Worm (Caenorhabditis elegans): ENCODE measurements around the gene pqn-48.

pqn-48 gene

ce11 chrII:4011518-4011917 lies 27.2 kb upstream of the pqn-48 start:
- no peak for TF ChIP-seq alr-1 (tag; optimal IDR thresholded peaks at IDR 0.05)
- TF ChIP-seq snpc-4 (tag; optimal IDR thresholded peaks at IDR 0.05): no peak
- no peak for TF ChIP-seq aly-2 (tag; optimal IDR thresholded peaks at IDR 0.05)
- no peak for TF ChIP-seq lin-39 (tag; optimal IDR thresholded peaks at IDR 0.05)
- no peak for TF ChIP-seq unc-62 (GFP tag; optimal IDR thresholded peaks at IDR 0.05)
- no peak for TF ChIP-seq crh-2 (tag; optimal IDR thresholded peaks at IDR 0.05)
- TF ChIP-seq lsy-2 (tag; optimal IDR thresholded peaks at IDR 0.05): no peak
- TF ChIP-seq ztf-1 (GFP tag; conservative IDR thresholded peaks at IDR 0.05): no peak
- no peak for TF ChIP-seq ztf-4 (tag; optimal IDR thresholded peaks at IDR 0.05)
- no peak for TF ChIP-seq gmeb-1 (tag; optimal IDR thresholded peaks at IDR 0.05)
- TF ChIP-seq nhr-23 (tag; optimal IDR thresholded peaks at IDR 0.05): no peak
- no peak for TF ChIP-seq C34F6.9 (tag; optimal IDR thresholded peaks at IDR 0.05)
- no peak for TF ChIP-seq nhr-10 (tag; optimal IDR thresholded peaks at IDR 0.05)
- TF ChIP-seq nhr-21 (tag; optimal IDR thresholded peaks at IDR 0.05): no peak
- TF ChIP-seq elt-1 (tag; optimal IDR thresholded peaks at IDR 0.05): no peak
- no peak for TF ChIP-seq egl-27 (tag; optimal IDR thresholded peaks at IDR 0.05)

ce11 chrII:4018617-4019016 lies 20.1 kb upstream of the pqn-48 start, which contains the start of gene K07D4.6:
K07D4.6 (minus strand) TSS chrII:4018717.
- TF ChIP-seq ztf-11 (tag; optimal IDR thresholded peaks at IDR 0.05) (no peak), nhr-6 (tag; optimal IDR thresholded peaks at IDR 0.05) (no peak), unc-62 (GFP tag; optimal IDR thresholded peaks at IDR 0.05) (no peak), Y55F3AM.14 (GFP tag; optimal IDR thresholded peaks at IDR 0.05) (no peak), elt-1 (tag; optimal IDR thresholded peaks at IDR 0.05) (no peak), sem-4 (tag; optimal IDR thresholded peaks at IDR 0.05) (no peak), gmeb-1 (tag; optimal IDR thresholded peaks at IDR 0.05) (no peak), nhr-129 (tag; optimal IDR thresholded peaks at IDR 0.05) (no peak), nhr-11 (tag; optimal IDR thresholded peaks at IDR 0.05) (no peak), elt-3 (tag; optimal IDR thresholded peaks at IDR 0.05) (no peak), fos-1 (tag; optimal IDR thresholded peaks at IDR 0.05) (no peak)

- TF ChIP-seq egl-27 (tag; optimal IDR thresholded peaks at IDR 0.05): no peak
- no peak for TF ChIP-seq ceh-16 (tag; optimal IDR thresholded peaks at IDR 0.05)
- no peak for TF ChIP-seq zag-1 (tag; optimal IDR thresholded peaks at IDR 0.05)
- no peak for TF ChIP-seq nhr-23 (tag; optimal IDR thresholded peaks at IDR 0.05)
- TF ChIP-seq dmd-4 (tag; optimal IDR thresholded peaks at IDR 0.05): no peak
- no peak for TF ChIP-seq lin-11 (tag; optimal IDR thresholded peaks at IDR 0.05)
- TF ChIP-seq ama-1 (optimal IDR thresholded peaks at IDR 0.05): no peak
- TF ChIP-seq elt-1 (tag; optimal IDR thresholded peaks at IDR 0.05): no peak
- TF ChIP-seq nhr-6 (tag; optimal IDR thresholded peaks at IDR 0.05): no peak
- no peak for TF ChIP-seq aly-2 (tag; optimal IDR thresholded peaks at IDR 0.05)
- no peak for TF ChIP-seq nhr-12 (tag; optimal IDR thresholded peaks at IDR 0.05)
- TF ChIP-seq ztf-1 (GFP tag; conservative IDR thresholded peaks at IDR 0.05): no peak
- no peak for TF ChIP-seq ceh-82 (tag; optimal IDR thresholded peaks at IDR 0.05)
- TF ChIP-seq unc-39 (tag; optimal IDR thresholded peaks at IDR 0.05): no peak
- no peak for TF ChIP-seq mdl-1 (tag; optimal IDR thresholded peaks at IDR 0.05)
- TF ChIP-seq mab-5 (tag; optimal IDR thresholded peaks at IDR 0.05): no peak
- no peak for TF ChIP-seq peb-1 (tag; optimal IDR thresholded peaks at IDR 0.05)
- no peak for TF ChIP-seq elt-3 (tag; optimal IDR thresholded peaks at IDR 0.05)
- no peak for TF ChIP-seq blmp-1 (tag; optimal IDR thresholded peaks at IDR 0.05; ENCODE audit: insufficient read depth)
These were observed 13.2 kb upstream of the pqn-48 start, which contains the start of gene K07D4.5 for ce11 chrII:4025462-4025861. K07D4.5 (minus strand) TSS chrII:4025562.

- TF ChIP-seq unc-39 (tag; optimal IDR thresholded peaks at IDR 0.05) (no peak), sem-4 (tag; optimal IDR thresholded peaks at IDR 0.05) (no peak), ztf-4 (tag; optimal IDR thresholded peaks at IDR 0.05) (no peak), sma-3 (GFP tag; optimal IDR thresholded peaks at IDR 0.05) (no peak), nhr-21 (tag; optimal IDR thresholded peaks at IDR 0.05) (no peak), ceh-16 (tag; optimal IDR thresholded peaks at IDR 0.05) (no peak)
These were observed 10.4 kb upstream of the pqn-48 start, which contains the start of gene K07D4.9 for ce11 chrII:4028276-4028675. K07D4.9 (plus strand) TSS chrII:4028576.

- TF ChIP-seq nhr-21 (tag; optimal IDR thresholded peaks at IDR 0.05) (no peak), nhr-77 (tag; optimal IDR thresholded peaks at IDR 0.05) (no peak), gmeb-1 (tag; optimal IDR thresholded peaks at IDR 0.05) (no peak), Y55F3AM.14 (GFP tag; optimal IDR thresholded peaks at IDR 0.05) (no peak), unc-55 (GFP tag; optimal IDR thresholded peaks at IDR 0.05) (no peak), unc-62 (GFP tag; optimal IDR thresholded peaks at IDR 0.05) (no peak), elt-1 (tag; optimal IDR thresholded peaks at IDR 0.05) (no peak), sma-9 (GFP tag; optimal IDR thresholded peaks at IDR 0.05) (no peak), sma-9 (tag; optimal IDR thresholded peaks at IDR 0.05) (no peak), sem-4 (tag; optimal IDR thresholded peaks at IDR 0.05) (no peak), lin-13 (GFP tag; optimal IDR thresholded peaks at IDR 0.05) (no peak), fos-1 (tag; optimal IDR thresholded peaks at IDR 0.05) (no peak), nhr-6 (tag; optimal IDR thresholded peaks at IDR 0.05) (no peak), C34F6.9 (tag; optimal IDR thresholded peaks at IDR 0.05) (no peak), mab-5 (tag; optimal IDR thresholded peaks at IDR 0.05) (no peak), nhr-237 (tag; optimal IDR thresholded peaks at IDR 0.05) (no peak), aly-2 (tag; optimal IDR thresholded peaks at IDR 0.05) (no peak), nhr-129 (tag; optimal IDR thresholded peaks at IDR 0.05) (no peak), zag-1 (tag; optimal IDR thresholded peaks at IDR 0.05) (no peak), lin-11 (tag; optimal IDR thresholded peaks at IDR 0.05) (no peak), snpc-4 (tag; optimal IDR thresholded peaks at IDR 0.05) (no peak)
These were observed 6.4 kb upstream of the pqn-48 start, which contains the start of gene K07D4.4 for ce11 chrII:4032293-4032692. K07D4.4 (minus strand) TSS chrII:4032393.

Measured in whole organism, L2 larva.